Worm (Caenorhabditis elegans) whole organism, L1 larva: ENCODE results near the gene Y6D1A.2.
A peak's percentile ranks its signal among the peaks of the same experiment; 100 is the strongest.

Experiments
- C04F5.9 ChIP-seq: sonication (generic microtip); optimal IDR thresholded peaks from 2 replicates; lab custom pipeline; 2016; ENCODE audit warnings: missing genetic modification characterization, missing compliant biosample characterization
- Y116A8C.19 ChIP-seq: sonication (generic microtip); optimal IDR thresholded peaks from 2 replicates; lab custom pipeline; 2016; ENCODE audit warnings: missing compliant biosample characterization, missing genetic modification characterization, borderline replicate concordance
- aha-1 ChIP-seq: fragments of 150-350 bp; optimal IDR thresholded peaks from 2 replicates; lab custom pipeline; 2014; ENCODE audit warnings: missing biosample characterization, missing genetic modification characterization
- ceh-63 ChIP-seq: fragments of 200-800 bp; sonication (Bioruptor generic); optimal IDR thresholded peaks from 2 replicates; lab custom pipeline; 2018; ENCODE audit warnings: mild to moderate bottlenecking, missing genetic modification characterization, missing compliant biosample characterization
- ceh-8 ChIP-seq: fragments of 200-800 bp; sonication (Bioruptor generic); optimal IDR thresholded peaks from 2 replicates; lab custom pipeline; 2018; ENCODE audit warnings: mild to moderate bottlenecking, missing genetic modification characterization, moderate library complexity, missing compliant biosample characterization
- ceh-90 ChIP-seq: sonication (generic microtip); optimal IDR thresholded peaks from 2 replicates; lab custom pipeline; 2016; ENCODE audit warnings: missing genetic modification characterization, missing compliant biosample characterization
- dpl-1 ChIP-seq, 3 experiments: fragments of 150-350 bp in 2 of 3; sonication (generic microtip) in 1 of 3; optimal IDR thresholded peaks; 2 replicates each; lab custom pipeline; 2014 to 2017; ENCODE audit warnings: missing biosample characterization in 3 of 3, missing genetic modification characterization in 3 of 3, missing genetic modification reagents in 3 of 3
- dsc-1 ChIP-seq: sonication (generic microtip); optimal IDR thresholded peaks from 2 replicates; lab custom pipeline; 2016; ENCODE audit warnings: mild to moderate bottlenecking, missing genetic modification characterization, missing compliant biosample characterization
- efl-1 ChIP-seq, 4 experiments: fragments of 150-350 bp; optimal IDR thresholded peaks in 3 of 4; peaks in 1 of 4; 1 replicate in 1 of 4; 2 replicates in 3 of 4; lab custom pipeline; 2014; ENCODE audit warnings: missing biosample characterization in 2 of 4, missing genetic modification characterization in 2 of 4, missing genetic modification reagents in 2 of 4
- efl-3 ChIP-seq: fragments of 200-800 bp; sonication (Bioruptor generic); optimal IDR thresholded peaks from 2 replicates; lab custom pipeline; 2018; ENCODE audit warnings: mild to moderate bottlenecking, missing genetic modification characterization, missing compliant biosample characterization
- elt-2 ChIP-seq: sonication (generic microtip); optimal IDR thresholded peaks from 2 replicates; lab custom pipeline; 2016; ENCODE audit warnings: missing genetic modification characterization, mild to moderate bottlenecking, inconsistent platforms, missing compliant biosample characterization, missing genetic modification reagents
- ets-5 ChIP-seq: fragments of 200-800 bp; sonication (Bioruptor generic); IDR thresholded peaks from 2 replicates; pipeline ENCODE4 v1.3.6; 2022; ENCODE audit warnings: missing genetic modification characterization, missing compliant biosample characterization
- fkh-4 ChIP-seq: sonication (generic microtip); optimal IDR thresholded peaks from 2 replicates; lab custom pipeline; 2016; ENCODE audit warnings: missing compliant biosample characterization, missing genetic modification characterization, borderline replicate concordance
- fkh-8 ChIP-seq: sonication (generic microtip); optimal IDR thresholded peaks from 2 replicates; lab custom pipeline; 2016; ENCODE audit warnings: mild to moderate bottlenecking, missing genetic modification characterization, missing compliant biosample characterization
- hlh-17 ChIP-seq: fragments of 200-800 bp; sonication (Bioruptor generic); optimal IDR thresholded peaks from 2 replicates; lab custom pipeline; 2018; ENCODE audit warnings: missing genetic modification characterization, mild to moderate bottlenecking, missing compliant biosample characterization, moderate library complexity, borderline replicate concordance
- jun-1 ChIP-seq: fragments of 150-350 bp; optimal IDR thresholded peaks from 2 replicates; lab custom pipeline; 2014; ENCODE audit warnings: missing biosample characterization, missing genetic modification reagents, missing genetic modification characterization
- lin-15B ChIP-seq: fragments of 150-350 bp; sonication (generic microtip); optimal IDR thresholded peaks from 3 replicates; lab custom pipeline; 2014; ENCODE audit warnings: missing biosample characterization, missing genetic modification characterization
- lin-35 ChIP-seq, 2 experiments: fragments of 150-350 bp; optimal IDR thresholded peaks; 2 replicates each; lab custom pipeline; 2014; ENCODE audit warnings: missing biosample characterization in 2 of 2, missing genetic modification characterization in 2 of 2, missing genetic modification reagents in 2 of 2
- lin-39 ChIP-seq: fragments of 150-350 bp; optimal IDR thresholded peaks from 2 replicates; lab custom pipeline; 2014; ENCODE audit warnings: missing biosample characterization, missing genetic modification reagents, missing genetic modification characterization
- lsy-2 ChIP-seq, 2 experiments: fragments of 150-350 bp; optimal IDR thresholded peaks; 2 replicates each; lab custom pipeline; 2014; ENCODE audit warnings: missing biosample characterization in 2 of 2, missing genetic modification characterization in 2 of 2
- mab-9 ChIP-seq: fragments of 200-800 bp; sonication (Bioruptor generic); IDR thresholded peaks from 2 replicates; pipeline ENCODE4 v1.3.6; 2022; ENCODE audit warnings: missing genetic modification reagents, missing genetic modification characterization, missing compliant biosample characterization
- mep-1 ChIP-seq: fragments of 150-350 bp; optimal IDR thresholded peaks from 2 replicates; lab custom pipeline; 2014; ENCODE audit warnings: missing biosample characterization, missing genetic modification characterization
- nhr-11 ChIP-seq: fragments of 150-350 bp; optimal IDR thresholded peaks from 2 replicates; lab custom pipeline; 2014; ENCODE audit warnings: missing biosample characterization, missing genetic modification characterization
- nhr-47 ChIP-seq: sonication (generic microtip); optimal IDR thresholded peaks from 2 replicates; lab custom pipeline; 2016; ENCODE audit warnings: mild to moderate bottlenecking, missing genetic modification characterization, moderate library complexity, missing compliant biosample characterization
- nhr-76 ChIP-seq: sonication (generic microtip); optimal IDR thresholded peaks from 2 replicates; lab custom pipeline; 2017; ENCODE audit warnings: missing biosample characterization, missing genetic modification characterization
- nhr-85 ChIP-seq: sonication (generic microtip); peaks from one replicate; lab custom pipeline; 2016; ENCODE audit warnings: missing genetic modification characterization, inconsistent platforms, missing compliant biosample characterization
- nhr-90 ChIP-seq: sonication (generic microtip); optimal IDR thresholded peaks from 2 replicates; lab custom pipeline; 2016; ENCODE audit warnings: mild to moderate bottlenecking, missing genetic modification characterization, missing compliant biosample characterization; ENCODE audit not compliant: poor library complexity
- pax-3 ChIP-seq: fragments of 200-800 bp; sonication (Bioruptor generic); optimal IDR thresholded peaks from 2 replicates; lab custom pipeline; 2018; ENCODE audit warnings: mild to moderate bottlenecking, missing genetic modification characterization, moderate library complexity, missing compliant biosample characterization
- pqm-1 ChIP-seq: sonication (generic microtip); optimal IDR thresholded peaks from 3 replicates; lab custom pipeline; 2017; ENCODE audit warnings: missing biosample characterization, missing genetic modification characterization
- rnt-1 ChIP-seq: sonication (generic microtip); optimal IDR thresholded peaks from 2 replicates; lab custom pipeline; 2016; ENCODE audit warnings: mild to moderate bottlenecking, missing genetic modification characterization, moderate library complexity, missing compliant biosample characterization
- skn-1 ChIP-seq: fragments of 150-350 bp; optimal IDR thresholded peaks from 2 replicates; lab custom pipeline; 2014; ENCODE audit warnings: missing biosample characterization, missing genetic modification characterization
- snpc-4 ChIP-seq: fragments of 150-350 bp; optimal IDR thresholded peaks from 2 replicates; lab custom pipeline; 2014; ENCODE audit warnings: missing biosample characterization, missing genetic modification characterization
- sox-4 ChIP-seq: sonication (generic microtip); optimal IDR thresholded peaks from 2 replicates; lab custom pipeline; 2016; ENCODE audit warnings: missing genetic modification characterization, missing compliant biosample characterization
- sptf-1 ChIP-seq: fragments of 150-350 bp; optimal IDR thresholded peaks from 2 replicates; lab custom pipeline; 2014; ENCODE audit warnings: missing biosample characterization, missing genetic modification characterization
- sup-37 ChIP-seq: fragments of 200-800 bp; sonication (Bioruptor generic); optimal IDR thresholded peaks from 2 replicates; lab custom pipeline; 2018; ENCODE audit warnings: mild to moderate bottlenecking, missing genetic modification characterization, missing compliant biosample characterization
- swsn-7 ChIP-seq: sonication (generic microtip); optimal IDR thresholded peaks from 2 replicates; lab custom pipeline; 2016; ENCODE audit warnings: missing genetic modification characterization, missing compliant biosample characterization
- tlp-1 ChIP-seq: fragments of 150-350 bp; optimal IDR thresholded peaks from 2 replicates; lab custom pipeline; 2014; ENCODE audit warnings: missing biosample characterization, missing genetic modification characterization
- unc-30 ChIP-seq: sonication (generic microtip); optimal IDR thresholded peaks from 2 replicates; lab custom pipeline; 2017; ENCODE audit warnings: missing biosample characterization, missing genetic modification characterization
- unc-86 ChIP-seq: sonication (generic microtip); optimal IDR thresholded peaks from 2 replicates; lab custom pipeline; 2016; ENCODE audit warnings: missing genetic modification characterization, missing compliant biosample characterization
- unc-98 ChIP-seq: fragments of 200-800 bp; sonication (Bioruptor generic); IDR thresholded peaks from 2 replicates; pipeline ENCODE4 v1.3.6; 2022; ENCODE audit warnings: missing genetic modification characterization, missing compliant biosample characterization
- xbp-1 ChIP-seq: sonication (generic microtip); optimal IDR thresholded peaks from 2 replicates; lab custom pipeline; 2016; ENCODE audit warnings: missing genetic modification characterization, missing compliant biosample characterization
- ztf-4 ChIP-seq: fragments of 150-350 bp; optimal IDR thresholded peaks from 2 replicates; lab custom pipeline; 2014; ENCODE audit warnings: missing biosample characterization, missing genetic modification characterization

Y6D1A.2 gene

DNA sequence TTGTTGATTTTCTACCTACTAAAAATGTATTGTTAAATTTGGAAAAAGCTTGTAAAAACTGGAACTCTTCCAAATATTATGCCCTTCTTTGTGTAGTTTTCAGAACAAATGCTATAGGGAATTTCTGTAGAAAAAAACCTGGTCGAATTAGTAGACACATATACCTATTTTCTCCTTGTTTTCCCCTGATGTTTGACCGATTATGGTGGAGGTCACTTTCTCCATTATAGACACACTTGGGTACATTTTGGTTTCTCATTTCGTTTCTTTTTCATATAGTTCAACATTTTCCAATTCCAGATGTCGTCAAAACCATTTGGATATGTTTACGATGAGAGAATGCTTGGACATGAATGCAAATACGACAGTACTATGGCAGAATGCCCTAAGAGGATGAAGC is 21.0 kb downstream of the Y6D1A.2 start, which contains the start of gene hda-5:
TSS of gene hda-5 (plus strand) at position 301 of the 400 bp plus-strand sequence.
- TF ChIP-seq sox-4 (tag; lab: Kevin White, UChicago) (no peak), unc-30 (tag; lab: Kevin White, UChicago) (no peak), C04F5.9 (tag; lab: Kevin White, UChicago) (no peak), xbp-1 (no peak), hlh-17 (no peak)

DNA sequence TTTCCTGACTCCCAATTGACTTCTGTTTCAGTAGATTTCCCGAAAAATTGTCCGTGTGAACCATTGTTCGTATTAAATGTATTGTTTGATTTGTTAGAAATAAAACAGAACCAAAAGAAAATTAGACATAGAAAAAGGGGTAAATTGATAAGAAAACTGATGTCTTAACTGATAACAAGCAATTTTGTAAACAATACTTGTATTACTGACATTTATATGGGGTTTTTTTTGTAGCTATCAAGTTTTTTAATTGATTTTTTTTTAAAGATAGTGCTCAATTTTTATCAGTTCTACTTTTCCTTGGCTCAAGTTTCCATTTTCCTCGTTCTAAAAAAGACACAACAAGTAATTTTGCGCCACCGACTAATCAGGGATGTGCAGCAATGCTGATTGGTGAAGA is 22.5 kb downstream of the Y6D1A.2 start:
- no peak for TF ChIP-seq ceh-90 (tag; lab: Kevin White, UChicago)
- TF ChIP-seq elt-2 (tag; lab: Kevin White, UChicago) = peak; percentile 78

DNA sequence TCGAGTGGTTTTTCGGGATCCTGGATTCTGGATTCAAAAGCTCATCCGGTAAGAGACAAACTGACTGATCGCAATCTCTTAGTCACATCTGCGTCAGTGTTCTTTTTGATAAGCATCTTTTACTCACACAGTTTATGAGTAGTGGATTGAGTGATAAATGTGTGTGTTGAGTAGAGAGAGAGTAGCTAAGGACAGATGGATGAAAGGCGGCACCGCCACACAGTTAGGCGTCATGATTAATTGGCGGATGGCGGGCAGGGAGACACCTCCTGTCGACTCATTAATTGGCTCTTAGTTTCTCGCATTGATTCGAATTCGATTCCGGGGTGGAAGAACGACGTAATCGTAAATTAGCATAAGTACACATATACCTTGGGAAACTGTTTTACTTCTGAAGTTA is 25.3 kb downstream of the Y6D1A.2 start:
- TF ChIP-seq snpc-4 (tag; lab: Kevin White, UChicago) (no peak), skn-1 (tag; lab: Kevin White, UChicago) (no peak), sox-4 (tag; lab: Kevin White, UChicago) (no peak), fkh-8 (tag; lab: Kevin White, UChicago) (no peak), nhr-85 (tag; lab: Kevin White, UChicago) (peak; percentile 75), rnt-1 (tag; lab: Kevin White, UChicago) (no peak), unc-98 (GFP tag; lab: Robert Waterston, UW) (no peak), unc-86 (no peak), lin-39 (tag; lab: Kevin White, UChicago) (peak; percentile 3), mab-9 (no peak)

DNA sequence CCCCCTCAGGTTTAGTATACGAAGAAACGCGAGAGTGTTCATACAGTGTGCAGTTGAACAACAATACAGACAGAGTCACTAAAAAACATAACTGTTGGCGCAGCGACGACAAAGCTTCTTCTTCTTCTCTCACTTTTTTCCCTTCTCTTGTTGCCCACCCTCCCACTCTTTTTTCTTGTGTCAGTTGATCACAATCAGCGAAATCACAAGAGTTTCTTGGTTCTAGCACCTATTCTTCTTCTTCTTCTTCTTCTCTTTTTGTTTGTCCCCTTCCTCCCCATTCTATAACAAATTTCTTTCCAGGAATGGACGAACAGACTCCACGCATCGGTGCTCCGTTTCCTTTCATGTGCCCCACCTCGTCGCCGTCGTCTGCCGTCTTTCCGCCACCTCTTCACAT is 29.3 kb downstream of the Y6D1A.2 start, which contains the start of gene F43G6.4:
TSS of gene F43G6.4 (plus strand) at position 301 of the 400 bp plus-strand sequence.
- TF ChIP-seq hlh-17 = no peak
- no peak for TF ChIP-seq efl-3 (GFP tag; lab: Kevin White, UChicago)
- no peak for TF ChIP-seq ztf-4 (tag; lab: Kevin White, UChicago)
- no peak for TF ChIP-seq dpl-1 (GFP tag; optimal IDR thresholded peaks at IDR 0.05; lab: Kevin White, UChicago)
- TF ChIP-seq nhr-11 = no peak
- no peak for TF ChIP-seq nhr-90
- TF ChIP-seq dsc-1 = no peak
- no peak for TF ChIP-seq swsn-7 (tag; lab: Kevin White, UChicago)
- TF ChIP-seq nhr-85 (tag; lab: Kevin White, UChicago) = no peak
- TF ChIP-seq nhr-76 (tag; lab: Kevin White, UChicago) = no peak
- no peak for TF ChIP-seq ceh-63 (GFP tag; lab: Kevin White, UChicago)
- TF ChIP-seq, all 84 proteins: peak for 0

DNA sequence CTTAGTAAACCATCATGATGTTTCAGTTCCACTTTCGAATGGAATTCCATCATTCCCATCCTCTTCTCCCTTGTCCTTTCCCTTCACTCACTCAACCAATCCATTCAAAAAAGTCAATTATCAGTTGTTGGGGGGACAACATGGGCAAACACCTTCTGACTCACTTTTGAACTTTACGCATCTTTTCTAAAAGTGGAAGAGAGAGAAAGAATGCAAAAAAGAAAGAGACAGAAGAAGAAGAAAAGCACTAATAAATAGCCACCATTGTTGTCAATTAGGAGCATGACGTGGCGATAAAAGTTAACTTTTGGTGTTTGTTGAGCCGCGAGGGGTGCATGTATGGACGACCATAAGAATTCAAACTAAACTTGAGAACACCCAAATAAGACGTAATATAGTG is 31.7 kb downstream of the Y6D1A.2 start:
- TF ChIP-seq xbp-1 (no peak), efl-3 (GFP tag; lab: Kevin White, UChicago) (no peak), lin-15B (no peak), sup-37 (GFP tag; lab: Kevin White, UChicago) (no peak), efl-1 (optimal IDR thresholded peaks at IDR 0.05; lab: Kevin White, UChicago) (no peak), efl-1 (GFP tag; optimal IDR thresholded peaks at IDR 0.05 in 1 of 2; lab: Kevin White, UChicago) (peak in 1 of 2 experiments; percentile 64), pqm-1 (tag; lab: Kevin White, UChicago) (no peak), ceh-63 (GFP tag; lab: Kevin White, UChicago) (no peak)

DNA sequence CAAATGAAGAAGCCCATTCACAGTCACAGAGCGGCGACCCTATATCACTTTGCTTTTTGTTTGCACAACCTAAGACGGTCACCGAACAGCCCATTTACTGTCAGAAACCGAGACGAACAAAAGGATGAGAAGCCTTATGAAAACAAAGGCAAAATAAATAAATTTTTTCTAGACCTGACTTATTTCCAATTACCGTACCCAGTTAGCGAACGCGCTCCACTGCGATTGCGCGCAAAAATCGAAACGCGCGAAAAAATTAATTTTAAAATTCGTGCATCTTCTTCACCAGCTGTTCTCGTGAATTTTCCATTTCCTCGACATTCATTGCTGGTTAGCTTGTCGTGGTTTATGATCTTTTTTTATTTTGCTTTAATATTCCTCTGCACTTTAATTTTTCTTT is 37.2 kb downstream of the Y6D1A.2 start, which contains the start of gene F43G6.16:
TSS of gene F43G6.16 (minus strand) at position 141 of the 400 bp plus-strand sequence.
- TF ChIP-seq tlp-1 (tag; lab: Kevin White, UChicago) (no peak), lsy-2 (tag; optimal IDR thresholded peaks at IDR 0.05; lab: Kevin White, UChicago) (peak; percentile 41 to 97), xbp-1 (no peak), lin-35 (GFP tag; optimal IDR thresholded peaks at IDR 0.05; lab: Kevin White, UChicago) (peak; percentile 7 to 78), ets-5 (GFP tag; lab: Robert Waterston, UW) (no peak), dsc-1 (no peak), efl-1 (optimal IDR thresholded peaks at IDR 0.05; lab: Kevin White, UChicago) (peak; percentile 41 to 43), efl-1 (GFP tag; optimal IDR thresholded peaks at IDR 0.05 in 1 of 2; lab: Kevin White, UChicago) (peak; percentile 58 to 94), mep-1 (no peak), C04F5.9 (tag; lab: Kevin White, UChicago) (no peak), sup-37 (GFP tag; lab: Kevin White, UChicago) (no peak), pax-3 (no peak), dpl-1 (GFP tag; optimal IDR thresholded peaks at IDR 0.05; lab: Kevin White, UChicago) (peak; percentile 30 to 72 (median 59)), sptf-1 (tag; lab: Kevin White, UChicago) (no peak), fkh-4 (tag; lab: Kevin White, UChicago) (no peak), aha-1 (tag; lab: Kevin White, UChicago) (no peak), nhr-47 (tag; lab: Kevin White, UChicago) (no peak), Y116A8C.19 (tag; lab: Kevin White, UChicago) (no peak), jun-1 (no peak), ceh-8 (no peak)
